Fruit fly (Drosophila melanogaster): ENCODE results near the gene cyst.

Gene cyst

dm6 chr2L:19517154-19517814, 8.7 kb upstream of the cyst start, which contains the start of gene Hasp (continued):
- TF ChIP-seq Pdp1 (GFP tag; optimal IDR thresholded peaks at IDR 0.05), result peak in 1 of 2 experiments; percentile 45
- TF ChIP-seq row (GFP tag; IDR thresholded peaks at IDR 0.05), result peak; percentile 77
- peak; percentile 41 for TF ChIP-seq Abd-B (GFP tag; optimal IDR thresholded peaks at IDR 0.05)
- TF ChIP-seq stc (GFP tag; IDR thresholded peaks at IDR 0.05), result peak; percentile 51; the same call in 1 of the 2 replicates
- no peak for TF ChIP-seq tll (GFP tag; optimal IDR thresholded peaks at IDR 0.05)
- no peak for TF ChIP-seq scrt (GFP tag; optimal IDR thresholded peaks at IDR 0.05)
- no peak for TF ChIP-seq nau (GFP tag; optimal IDR thresholded peaks at IDR 0.05)
- no peak for TF ChIP-seq sima (GFP tag; optimal IDR thresholded peaks at IDR 0.05)
- peak; percentile 17; the same call in 1 of the 2 replicates for TF ChIP-seq CG10366 (GFP tag; IDR thresholded peaks at IDR 0.05)
- peak; percentile 33 for TF ChIP-seq E2f2 (GFP tag; IDR thresholded peaks at IDR 0.05)
- TF ChIP-seq Eip74EF (GFP tag; optimal IDR thresholded peaks at IDR 0.05), result peak in 1 of 2 experiments; percentile 67
- TF ChIP-seq E2f1 (GFP tag; IDR thresholded peaks at IDR 0.05), result no peak
- TF ChIP-seq B-H1 (GFP tag; IDR thresholded peaks at IDR 0.05), result no peak
- peak; percentile 53; the same call in 1 of the 2 replicates for TF ChIP-seq hbn (GFP tag; IDR thresholded peaks at IDR 0.05; ENCODE audit: partially characterized antibody)
- 0 out of 2 replicates have a peak, but pooled peaks have one; percentile 23 for TF ChIP-seq CG32767 (GFP tag; IDR thresholded peaks at IDR 0.05)
- TF ChIP-seq Aef1 (GFP tag; IDR thresholded peaks at IDR 0.05), result 0 out of 3 replicates have a peak, but pooled peaks have one; percentile 10
- TF ChIP-seq CG14441 (GFP tag; IDR thresholded peaks at IDR 0.05), result peak; percentile 53; the same call in 1 of the 2 replicates
- TF ChIP-seq CG8388 (GFP tag; optimal IDR thresholded peaks at IDR 0.05), result peak; percentile 59
- peak in 1 of 3 experiments; percentile 38 for TF ChIP-seq lola (GFP tag; optimal IDR thresholded peaks at IDR 0.05)
- TF ChIP-seq slou (GFP tag; optimal IDR thresholded peaks at IDR 0.05), result peak; percentile 40
- peak; percentile 39; the same call in 1 of the 2 replicates for TF ChIP-seq NFAT (GFP tag; IDR thresholded peaks at IDR 0.05)
- TF ChIP-seq salm (tag; optimal IDR thresholded peaks at IDR 0.05), result no peak
- TF ChIP-seq HmgZ (tag; optimal IDR thresholded peaks at IDR 0.05), result peak; percentile 18
- TF ChIP-seq CG11695 (GFP tag; IDR thresholded peaks at IDR 0.05), result peak; percentile 48; the same call in 1 of the 3 replicates
- peak; percentile 68 for TF ChIP-seq CG12391 (tag; optimal IDR thresholded peaks at IDR 0.05)
- TF ChIP-seq MTF-1 (GFP tag; optimal IDR thresholded peaks at IDR 0.05; ENCODE audit: borderline replicate concordance), result peak; percentile 4
- peak; percentile 62 for TF ChIP-seq ind (GFP tag; optimal IDR thresholded peaks at IDR 0.05)
- peak; percentile 59 for TF ChIP-seq slbo (GFP tag; IDR thresholded peaks at IDR 0.05)
- no peak for TF ChIP-seq CG17612 (GFP tag; IDR thresholded peaks at IDR 0.05)
- TF ChIP-seq CG6254 (GFP tag; optimal IDR thresholded peaks at IDR 0.05), result peak; percentile 53
- no peak for TF ChIP-seq Taf1 (GFP tag; IDR thresholded peaks at IDR 0.05)
- TF ChIP-seq H2.0 (GFP tag; IDR thresholded peaks at IDR 0.05), result 0 out of 2 replicates have a peak, but pooled peaks have one; percentile 19
- TF ChIP-seq CG13296 (GFP tag; optimal IDR thresholded peaks at IDR 0.05), result peak; percentile 37
- peak; percentile 65 for TF ChIP-seq tin (GFP tag; optimal IDR thresholded peaks at IDR 0.05)
- peak; percentile 65 for TF ChIP-seq CG31441 (GFP tag; IDR thresholded peaks at IDR 0.05)
- TF ChIP-seq CG6854 (GFP tag; optimal IDR thresholded peaks at IDR 0.05), result peak; percentile 46
- TF ChIP-seq lab (GFP tag; optimal IDR thresholded peaks at IDR 0.05), result no peak
- TF ChIP-seq Nf-YB (GFP tag; optimal IDR thresholded peaks at IDR 0.05), result peak; percentile 10
- TF ChIP-seq CG1603 (tag; optimal IDR thresholded peaks at IDR 0.05), result peak; percentile 37
- TF ChIP-seq tup (GFP tag; optimal IDR thresholded peaks at IDR 0.05), result no peak
- TF ChIP-seq disco-r (GFP tag; optimal IDR thresholded peaks at IDR 0.05), result no peak
- no peak for TF ChIP-seq Adf1 (GFP tag; IDR thresholded peaks at IDR 0.05)
- peak; percentile 53 for TF ChIP-seq CG18599 (GFP tag; optimal IDR thresholded peaks at IDR 0.05)
- TF ChIP-seq Max (GFP tag; optimal IDR thresholded peaks at IDR 0.05), result peak; percentile 51
- peak; percentile 61 for TF ChIP-seq unc-4 (GFP tag; IDR thresholded peaks at IDR 0.05; ENCODE audit: partially characterized antibody)
- peak; percentile 61 for TF ChIP-seq PHDP (tag; optimal IDR thresholded peaks at IDR 0.05)
- TF ChIP-seq Dek (tag; optimal IDR thresholded peaks at IDR 0.05), result peak; percentile 18
- peak; percentile 75 for TF ChIP-seq CG32532 (GFP tag; IDR thresholded peaks at IDR 0.05)
